Worm (Caenorhabditis elegans): Measurements from ENCODE around the gene nhr-195.

nhr-195 gene

DNA sequence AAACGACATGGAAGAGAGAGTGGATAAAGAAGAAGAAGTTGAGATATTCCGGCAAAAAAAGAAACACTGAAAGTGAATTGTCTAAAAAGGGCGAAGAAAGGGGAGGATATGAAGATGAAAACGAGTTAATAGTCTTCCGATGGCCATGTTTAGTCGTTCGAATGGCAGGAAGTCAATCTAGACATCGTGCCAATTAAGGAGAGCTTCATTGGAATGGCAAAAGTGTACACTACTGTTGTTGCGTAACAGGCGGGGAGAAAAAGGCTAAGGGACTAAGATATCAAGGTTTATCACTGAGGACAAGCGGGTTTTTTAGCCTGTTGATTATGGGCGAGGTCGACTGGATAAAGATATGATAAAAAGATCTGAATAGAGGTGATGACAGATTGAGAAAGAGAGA, 26.0 kb downstream of the nhr-195 start:
- no peak for TF ChIP-seq rpc-1 (optimal IDR thresholded peaks at IDR 0.05)
- TF ChIP-seq rpc-1 (tag; optimal IDR thresholded peaks at IDR 0.05): no peak
- TF ChIP-seq tbp1 (GFP tag; optimal IDR thresholded peaks at IDR 0.05): no peak
- TF ChIP-seq egl-44 (GFP tag; IDR thresholded peaks at IDR 0.05): no peak

DNA sequence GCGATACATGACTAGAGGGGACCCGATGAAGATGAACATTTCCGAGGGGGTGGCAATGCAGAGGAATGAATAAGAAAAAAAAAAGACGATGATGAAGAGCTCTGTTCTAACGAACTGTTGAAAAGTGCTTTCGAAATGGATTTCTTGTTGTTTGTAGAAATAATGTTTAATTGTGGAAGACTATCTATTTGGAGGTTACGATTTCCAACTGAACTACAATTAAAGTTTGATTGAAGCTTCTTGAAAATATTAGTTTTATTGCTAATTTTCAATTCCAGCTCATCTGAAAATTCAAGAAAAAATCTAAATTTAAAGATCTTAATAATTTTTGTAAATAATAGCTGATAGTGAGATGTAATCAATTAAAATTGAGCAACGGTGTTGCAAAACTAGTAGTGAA, 27.7 kb downstream of the nhr-195 start:
- no peak for TF ChIP-seq mcd-1 (GFP tag; IDR thresholded peaks at IDR 0.05)
- TF ChIP-seq C06A6.2 (GFP tag; conservative IDR thresholded peaks at IDR 0.05): no peak
- no peak for TF ChIP-seq repo-1 (tag; optimal IDR thresholded peaks at IDR 0.05)
- no peak for TF ChIP-seq zfh-2 (GFP tag; conservative IDR thresholded peaks at IDR 0.05)
- no peak for TF ChIP-seq dpff-1 (tag; optimal IDR thresholded peaks at IDR 0.05)
- no peak for TF ChIP-seq Y79H2A.3 (GFP tag; conservative IDR thresholded peaks at IDR 0.05)
- TF ChIP-seq attf-3 (GFP tag; conservative IDR thresholded peaks at IDR 0.05): no peak
- no peak for TF ChIP-seq Y67H2A.10 (GFP tag; conservative IDR thresholded peaks at IDR 0.05)
- no peak for TF ChIP-seq F23B12.7 (tag; optimal IDR thresholded peaks at IDR 0.05; ENCODE audit: insufficient read depth)
- no peak for TF ChIP-seq egrh-3 (GFP tag; IDR thresholded peaks at IDR 0.05)
- no peak for TF ChIP-seq ceh-91 (GFP tag; IDR thresholded peaks at IDR 0.05)
- no peak for TF ChIP-seq attf-5 (GFP tag; optimal IDR thresholded peaks at IDR 0.05)
- TF ChIP-seq ekl-4 (GFP tag; IDR thresholded peaks at IDR 0.05): no peak
- TF ChIP-seq Y53F4B.3 (GFP tag; IDR thresholded peaks at IDR 0.05): no peak
- no peak for TF ChIP-seq mxl-1 (tag; optimal IDR thresholded peaks at IDR 0.05)
- TF ChIP-seq F49E8.2 (tag; optimal IDR thresholded peaks at IDR 0.05; ENCODE audit: insufficient read depth): no peak
- TF ChIP-seq cebp-2 (GFP tag; IDR thresholded peaks at IDR 0.05): no peak

DNA sequence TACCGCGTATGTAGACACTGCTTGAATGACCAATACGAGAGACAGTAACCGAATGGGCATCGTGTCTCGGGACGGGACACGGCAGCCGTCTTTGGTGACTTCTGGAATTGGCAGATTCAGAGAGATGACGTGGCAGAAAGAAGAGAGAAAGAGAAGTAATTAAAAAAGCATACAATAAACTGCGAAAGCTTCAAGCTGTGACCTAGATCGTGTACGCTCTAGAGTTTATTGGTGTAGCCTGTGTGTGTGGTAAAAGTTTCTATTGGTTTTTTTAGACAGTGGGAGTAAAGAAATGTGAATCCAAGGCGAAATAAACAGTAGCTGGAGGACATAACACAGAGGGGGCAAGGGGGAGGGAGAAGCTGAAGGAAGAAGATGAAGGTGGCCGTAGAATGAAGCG, 28.2 kb downstream of the nhr-195 start, which contains the start of gene T19A5.3:
TSS of gene T19A5.3 (minus strand) at position 101 of the 400 bp plus-strand sequence.
- no peak for TF ChIP-seq hmg-20 (GFP tag; IDR thresholded peaks at IDR 0.05)
- no peak for TF ChIP-seq unc-130 (GFP tag; optimal IDR thresholded peaks at IDR 0.05)
- TF ChIP-seq ztf-18 (tag; optimal IDR thresholded peaks at IDR 0.05): no peak
- TF ChIP-seq ama-1 (optimal IDR thresholded peaks at IDR 0.05): no peak
- no peak for TF ChIP-seq ama-1 (GFP tag; optimal IDR thresholded peaks at IDR 0.05)
- no peak for TF ChIP-seq fkh-3 (tag; optimal IDR thresholded peaks at IDR 0.05)
- no peak for TF ChIP-seq ztf-3 (GFP tag; optimal IDR thresholded peaks at IDR 0.05)
- no peak for TF ChIP-seq hrde-1 (tag; optimal IDR thresholded peaks at IDR 0.05; ENCODE audit: borderline replicate concordance)

DNA sequence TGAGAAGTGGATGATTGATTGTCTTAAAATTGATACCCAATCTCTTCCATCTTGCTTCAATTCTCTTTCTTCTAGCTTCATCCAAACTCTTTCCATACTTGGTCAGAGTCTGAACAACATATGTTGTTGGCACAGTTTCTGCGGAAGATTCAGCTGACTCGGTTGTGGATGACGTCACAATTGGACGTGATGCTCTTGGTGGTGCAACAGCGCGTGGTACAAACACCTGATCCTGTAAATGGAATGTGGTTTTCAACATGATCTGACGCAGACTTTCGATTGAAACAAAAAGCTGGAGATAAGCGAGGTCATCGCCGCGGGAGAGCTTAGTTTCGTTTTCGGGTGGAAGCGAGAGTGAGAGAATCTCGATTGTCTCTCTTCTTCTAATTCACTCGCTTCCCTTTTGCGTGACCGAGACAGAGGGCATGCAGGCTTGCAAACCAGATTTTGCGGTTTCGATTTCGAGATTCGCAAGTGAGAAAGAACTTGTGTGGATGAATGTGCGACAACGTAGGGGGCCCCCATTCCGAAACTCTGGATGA, 29.7 kb downstream of the nhr-195 start:
- 0 out of 2 replicates have a peak, but pooled peaks have one; percentile 27 for TF ChIP-seq zfh-2 (GFP tag; conservative IDR thresholded peaks at IDR 0.05)
- no peak for TF ChIP-seq hrde-1 (tag; optimal IDR thresholded peaks at IDR 0.05; ENCODE audit: borderline replicate concordance)

DNA sequence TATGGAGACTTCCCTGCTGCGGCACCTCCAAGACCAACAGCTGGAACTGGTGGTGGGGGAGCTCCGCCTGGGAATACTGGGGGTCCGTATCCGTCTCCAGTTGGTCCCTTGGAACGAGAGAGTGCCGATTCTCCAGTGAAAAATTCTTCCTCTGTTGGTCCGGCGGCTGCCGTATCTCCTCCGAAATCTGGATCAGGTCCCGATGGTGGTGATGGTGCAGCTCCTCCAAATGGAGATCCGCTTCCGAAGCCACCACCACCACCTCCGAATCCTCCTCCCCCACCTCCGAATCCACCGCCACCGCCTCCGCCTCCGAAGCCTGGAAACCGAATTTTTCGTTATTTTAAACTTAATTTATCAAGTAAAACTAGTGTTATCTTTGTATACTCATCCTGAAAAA, 31.8 kb downstream of the nhr-195 start:
- TF ChIP-seq hrde-1 (tag; optimal IDR thresholded peaks at IDR 0.05; ENCODE audit: borderline replicate concordance) (no peak), ama-1 (optimal IDR thresholded peaks at IDR 0.05) (no peak), ama-1 (GFP tag; optimal IDR thresholded peaks at IDR 0.05) (no peak), ccch-3 (GFP tag; optimal IDR thresholded peaks at IDR 0.05) (no peak), xnd-1 (tag; optimal IDR thresholded peaks at IDR 0.05) (no peak), Y53F4B.3 (GFP tag; IDR thresholded peaks at IDR 0.05) (no peak), die-1 (tag; optimal IDR thresholded peaks at IDR 0.05) (no peak), hlh-26 (GFP tag; conservative IDR thresholded peaks at IDR 0.05) (no peak), egrh-3 (GFP tag; IDR thresholded peaks at IDR 0.05) (peak; percentile 83), nfya-1 (tag; optimal IDR thresholded peaks at IDR 0.05; ENCODE audit: borderline replicate concordance, insufficient read depth) (no peak), snpc-4 (GFP tag; optimal IDR thresholded peaks at IDR 0.05) (no peak), snpc-4 (tag; optimal IDR thresholded peaks at IDR 0.05) (no peak), ceh-40 (GFP tag; IDR thresholded peaks at IDR 0.05) (no peak), mcd-1 (GFP tag; IDR thresholded peaks at IDR 0.05) (no peak), repo-1 (tag; optimal IDR thresholded peaks at IDR 0.05) (no peak), ceh-91 (GFP tag; IDR thresholded peaks at IDR 0.05) (no peak), zfh-2 (GFP tag; conservative IDR thresholded peaks at IDR 0.05) (peak; percentile 88), rcor-1 (GFP tag; IDR thresholded peaks at IDR 0.05) (no peak), ztf-6 (GFP tag; IDR thresholded peaks at IDR 0.05) (no peak), ceh-58 (GFP tag; IDR thresholded peaks at IDR 0.05) (no peak)
